Worm (Caenorhabditis elegans) whole organism, young adult: Measurements from ENCODE around the gene F16G10.3.

Experiments
- B0019.2 ChIP-seq: fragments of 200-800 bp; sonication (Bioruptor generic); conservative IDR thresholded peaks from 2 replicates; pipeline ENCODE4 v1.3.6; 2022; ENCODE audit warnings: missing genetic modification reagents, missing genetic modification characterization, missing compliant biosample characterization
- B0336.3 ChIP-seq: fragments of 200-800 bp; sonication (Bioruptor generic); IDR thresholded peaks from 2 replicates; pipeline ENCODE4 v1.3.6; 2022; ENCODE audit warnings: missing genetic modification characterization, missing compliant biosample characterization
- C06A6.2 ChIP-seq: fragments of 200-800 bp; sonication (Bioruptor generic); conservative IDR thresholded peaks from 2 replicates; pipeline ENCODE4 v1.3.6; 2022; ENCODE audit warnings: missing genetic modification characterization, missing compliant biosample characterization
- D2030.7 ChIP-seq: fragments of 200-800 bp; sonication (Bioruptor generic); IDR thresholded peaks from 2 replicates; pipeline ENCODE4 v1.3.6; 2022; ENCODE audit warnings: missing genetic modification reagents, missing genetic modification characterization, missing compliant biosample characterization
- F22D6.2 ChIP-seq: sonication (generic microtip); optimal IDR thresholded peaks from 2 replicates; lab custom pipeline; 2016; ENCODE audit warnings: mild to moderate bottlenecking, missing genetic modification characterization, missing compliant biosample characterization
- F39B2.1 ChIP-seq: fragments of 200-800 bp; sonication (Bioruptor generic); IDR thresholded peaks from 2 replicates; pipeline ENCODE4 v1.3.6; 2022; ENCODE audit warnings: missing genetic modification reagents, missing genetic modification characterization, missing compliant biosample characterization
- F52B5.7 ChIP-seq: sonication (generic microtip); optimal IDR thresholded peaks from 2 replicates; lab custom pipeline; 2016; ENCODE audit warnings: mild to moderate bottlenecking, missing genetic modification characterization, missing compliant biosample characterization
- K11D2.4 ChIP-seq: fragments of 200-800 bp; sonication (Bioruptor generic); IDR thresholded peaks from 2 replicates; pipeline ENCODE4 v1.3.6; 2022; ENCODE audit warnings: missing genetic modification reagents, missing genetic modification characterization, missing compliant biosample characterization
- K12H6.12 ChIP-seq: fragments of 200-800 bp; sonication (Bioruptor generic); optimal IDR thresholded peaks from 2 replicates; lab custom pipeline; 2018; ENCODE audit warnings: mild to moderate bottlenecking, missing genetic modification characterization, missing compliant biosample characterization
- T07F8.4 ChIP-seq: sonication (generic microtip); optimal IDR thresholded peaks from 2 replicates; lab custom pipeline; 2016; ENCODE audit warnings: mild to moderate bottlenecking, missing genetic modification characterization, moderate library complexity, missing compliant biosample characterization
- Y56A3A.18 ChIP-seq: fragments of 200-800 bp; sonication (Bioruptor generic); IDR thresholded peaks from 2 replicates; pipeline ENCODE4 v1.3.6; 2022; ENCODE audit warnings: missing genetic modification reagents, missing genetic modification characterization, missing compliant biosample characterization
- ZK185.1 ChIP-seq: sonication (generic microtip); optimal IDR thresholded peaks from 2 replicates; lab custom pipeline; 2016; ENCODE audit warnings: mild to moderate bottlenecking, missing genetic modification characterization, missing compliant biosample characterization; ENCODE audit not compliant: poor library complexity, severe bottlenecking
- bed-2 ChIP-seq: fragments of 200-800 bp; sonication (Bioruptor generic); IDR thresholded peaks from 2 replicates; pipeline ENCODE4 v1.3.6; 2022; ENCODE audit warnings: missing genetic modification reagents, missing genetic modification characterization, missing compliant biosample characterization
- ccch-3 ChIP-seq: fragments of 200-800 bp; sonication (Bioruptor generic); optimal IDR thresholded peaks from 2 replicates; lab custom pipeline; 2018; ENCODE audit warnings: mild to moderate bottlenecking, missing genetic modification characterization, missing compliant biosample characterization
- cebp-1 ChIP-seq, 2 experiments: fragments of 200-800 bp in 1 of 2; sonication (Bioruptor generic) in 1 of 2; sonication (generic microtip) in 1 of 2; IDR thresholded peaks in 1 of 2; optimal IDR thresholded peaks in 1 of 2; 2 replicates each; pipeline versions ENCODE4 v1.3.6 to Lab custom; 2017 to 2022; ENCODE audit warnings: missing compliant biosample characterization in 2 of 2, missing genetic modification characterization in 2 of 2, mild to moderate bottlenecking in 1 of 2, missing genetic modification reagents in 1 of 2, moderate library complexity in 1 of 2
- ceh-27 ChIP-seq: fragments of 200-800 bp; sonication (Bioruptor generic); optimal IDR thresholded peaks from 2 replicates; lab custom pipeline; 2018; ENCODE audit warnings: mild to moderate bottlenecking, missing genetic modification characterization, moderate library complexity, missing compliant biosample characterization
- ceh-40 ChIP-seq: fragments of 200-800 bp; sonication (Bioruptor generic); IDR thresholded peaks from 2 replicates; pipeline ENCODE4 v1.3.6; 2022; ENCODE audit warnings: missing genetic modification characterization, missing compliant biosample characterization
- ceh-58 ChIP-seq: fragments of 200-800 bp; sonication (Bioruptor generic); IDR thresholded peaks from 2 replicates; pipeline ENCODE4 v1.3.6; 2022; ENCODE audit warnings: missing genetic modification characterization, missing compliant biosample characterization
- dox-1 ChIP-seq: fragments of 200-800 bp; sonication (Bioruptor generic); IDR thresholded peaks from 2 replicates; pipeline ENCODE4 v1.3.6; 2022; ENCODE audit warnings: missing genetic modification reagents, missing genetic modification characterization, missing compliant biosample characterization
- ekl-4 ChIP-seq: fragments of 200-800 bp; sonication (Bioruptor generic); IDR thresholded peaks from 2 replicates; pipeline ENCODE4 v1.3.6; 2022; ENCODE audit warnings: missing genetic modification reagents, missing genetic modification characterization, missing compliant biosample characterization
- ets-4 ChIP-seq: fragments of 200-800 bp; sonication (Bioruptor generic); optimal IDR thresholded peaks from 2 replicates; lab custom pipeline; 2018; ENCODE audit warnings: mild to moderate bottlenecking, missing genetic modification characterization, missing compliant biosample characterization
- fkh-3 ChIP-seq: sonication (generic microtip); optimal IDR thresholded peaks from 2 replicates; lab custom pipeline; 2016; ENCODE audit warnings: mild to moderate bottlenecking, missing genetic modification characterization, missing compliant biosample characterization
- gei-17 ChIP-seq: fragments of 200-800 bp; sonication (Bioruptor generic); optimal IDR thresholded peaks from 2 replicates; lab custom pipeline; 2018; ENCODE audit warnings: mild to moderate bottlenecking, missing genetic modification characterization, missing compliant biosample characterization
- hlh-26 ChIP-seq: fragments of 200-800 bp; sonication (Bioruptor generic); conservative IDR thresholded peaks from 2 replicates; pipeline ENCODE4 v1.3.6; 2022; ENCODE audit warnings: missing genetic modification reagents, missing genetic modification characterization, missing compliant biosample characterization
- hsf-1 ChIP-seq: fragments of 200-800 bp; sonication (Bioruptor generic); IDR thresholded peaks from 2 replicates; pipeline ENCODE4 v1.3.6; 2022; ENCODE audit warnings: missing genetic modification reagents, missing genetic modification characterization, missing compliant biosample characterization
- lag-1 ChIP-seq: fragments of 200-800 bp; sonication (Bioruptor generic); IDR thresholded peaks from 2 replicates; pipeline ENCODE4 v1.3.6; 2022; ENCODE audit warnings: missing genetic modification reagents, missing genetic modification characterization, missing compliant biosample characterization
- let-526 ChIP-seq: fragments of 200-800 bp; sonication (Bioruptor generic); IDR thresholded peaks from 2 replicates; pipeline ENCODE4 v1.3.6; 2022; ENCODE audit warnings: missing genetic modification reagents, missing genetic modification characterization, missing compliant biosample characterization
- lin-35 ChIP-seq, 3 experiments: fragments of 150-350 bp in 2 of 3; sonication (generic microtip) in 1 of 3; optimal IDR thresholded peaks; 2 replicates each; lab custom pipeline; 2014 to 2018; ENCODE audit warnings: missing biosample characterization in 3 of 3, missing genetic modification characterization in 3 of 3, missing genetic modification reagents in 3 of 3
- lin-54 ChIP-seq: fragments of 200-800 bp; sonication (Bioruptor generic); optimal IDR thresholded peaks from 2 replicates; lab custom pipeline; 2018; ENCODE audit warnings: mild to moderate bottlenecking, missing genetic modification characterization, missing compliant biosample characterization
- lsl-1 ChIP-seq: fragments of 200-800 bp; sonication (Bioruptor generic); optimal IDR thresholded peaks from 2 replicates; lab custom pipeline; 2018; ENCODE audit warnings: mild to moderate bottlenecking, missing genetic modification characterization, moderate library complexity, missing compliant biosample characterization
- madf-6 ChIP-seq: fragments of 200-800 bp; sonication (Bioruptor generic); IDR thresholded peaks from 2 replicates; pipeline ENCODE4 v1.3.6; 2022; ENCODE audit warnings: missing genetic modification reagents, missing genetic modification characterization, missing compliant biosample characterization
- mes-4 ChIP-seq: sonication (generic microtip); optimal IDR thresholded peaks from 2 replicates; lab custom pipeline; 2016; ENCODE audit warnings: missing genotype, missing genetic modification characterization, missing compliant biosample characterization
- mxl-1 ChIP-seq: sonication (generic microtip); optimal IDR thresholded peaks from 2 replicates; lab custom pipeline; 2016; ENCODE audit warnings: missing genetic modification characterization, missing compliant biosample characterization
- nfyb-1 ChIP-seq: fragments of 200-800 bp; sonication (Bioruptor generic); IDR thresholded peaks from 2 replicates; pipeline ENCODE4 v1.3.6; 2022; ENCODE audit warnings: missing genetic modification reagents, missing genetic modification characterization, missing compliant biosample characterization
- nhr-179 ChIP-seq: sonication (generic microtip); optimal IDR thresholded peaks from 2 replicates; lab custom pipeline; 2016; ENCODE audit warnings: mild to moderate bottlenecking, missing genetic modification characterization, missing compliant biosample characterization
- nhr-27 ChIP-seq: fragments of 200-800 bp; sonication (Bioruptor generic); optimal IDR thresholded peaks from 2 replicates; lab custom pipeline; 2018; ENCODE audit warnings: mild to moderate bottlenecking, missing genetic modification characterization, moderate library complexity, missing compliant biosample characterization
- nhr-80 ChIP-seq: sonication (generic microtip); optimal IDR thresholded peaks from 2 replicates; lab custom pipeline; 2016; ENCODE audit warnings: missing genetic modification characterization, missing compliant biosample characterization
- nhr-90 ChIP-seq: sonication (generic microtip); optimal IDR thresholded peaks from 2 replicates; lab custom pipeline; 2016; ENCODE audit warnings: missing genotype, mild to moderate bottlenecking, missing genetic modification characterization, missing compliant biosample characterization
- rpc-1 ChIP-seq, 2 experiments: fragments of 150-350 bp in 1 of 2; sonication (generic microtip) in 1 of 2; optimal IDR thresholded peaks; 2 replicates each; lab custom pipeline; 2014 to 2018; ENCODE audit warnings: missing biosample characterization in 1 of 2, missing genetic modification characterization in 1 of 2, missing genetic modification reagents in 1 of 2, missing genotype in 1 of 2
- sdz-38 ChIP-seq: sonication (generic microtip); optimal IDR thresholded peaks from 2 replicates; lab custom pipeline; 2016; ENCODE audit warnings: missing genotype, missing genetic modification characterization, missing compliant biosample characterization
- unc-62 ChIP-seq: fragments of 150-350 bp; optimal IDR thresholded peaks from 2 replicates; lab custom pipeline; 2014; ENCODE audit warnings: missing biosample characterization, missing genetic modification reagents, missing genetic modification characterization
- zim-3 ChIP-seq: sonication (generic microtip); optimal IDR thresholded peaks from 2 replicates; lab custom pipeline; 2017; ENCODE audit warnings: mild to moderate bottlenecking, missing genetic modification characterization, moderate library complexity, missing compliant biosample characterization
- ztf-18 ChIP-seq: sonication (generic microtip); optimal IDR thresholded peaks from 2 replicates; lab custom pipeline; 2016; ENCODE audit warnings: missing genotype, mild to moderate bottlenecking, missing genetic modification characterization, missing compliant biosample characterization

F16G10.3 gene

DNA sequence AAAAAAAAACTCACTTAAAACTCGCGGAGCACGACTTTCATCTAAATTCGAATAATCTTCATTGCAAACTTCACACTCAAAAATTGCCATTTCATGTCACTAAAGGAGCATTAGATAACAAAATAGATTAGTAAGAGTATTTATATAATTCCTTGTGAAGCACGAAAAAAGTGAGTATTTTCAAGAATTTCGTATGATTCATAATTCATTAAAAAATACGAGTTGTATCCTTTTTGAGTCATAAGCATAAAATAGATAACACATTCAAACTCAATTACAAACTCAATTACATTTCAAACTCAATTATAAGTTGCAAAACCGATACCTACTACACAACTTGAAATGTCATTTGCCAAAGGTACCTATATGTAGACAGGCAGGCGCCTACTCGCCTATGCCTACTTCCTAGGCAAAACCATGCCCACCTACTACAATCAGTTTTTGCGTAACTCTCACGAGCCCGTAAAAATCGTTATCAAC lies 43.2 kb upstream of the F16G10.3 start, which contains the start of the genes ZK1240.8 and ZK1240.1:
Gene ZK1240.8 (minus strand): TSS at position 101 of the 480 bp plus-strand sequence.
Gene ZK1240.1 (plus strand): TSS at position 430 of the 480 bp plus-strand sequence.
- TF ChIP-seq nhr-27 (tag; lab: Kevin White, UChicago) (no peak), bed-2 (GFP tag; lab: Robert Waterston, UW) (no peak), F52B5.7 (tag; lab: Kevin White, UChicago) (no peak), let-526 (GFP tag; lab: Robert Waterston, UW) (no peak), C06A6.2 (GFP tag; lab: Robert Waterston, UW) (no peak), T07F8.4 (tag; lab: Kevin White, UChicago) (no peak), lin-35 (GFP tag; optimal IDR thresholded peaks at IDR 0.05; lab: Kevin White, UChicago) (no peak), ceh-40 (GFP tag; lab: Robert Waterston, UW) (no peak), Y56A3A.18 (no peak)

DNA sequence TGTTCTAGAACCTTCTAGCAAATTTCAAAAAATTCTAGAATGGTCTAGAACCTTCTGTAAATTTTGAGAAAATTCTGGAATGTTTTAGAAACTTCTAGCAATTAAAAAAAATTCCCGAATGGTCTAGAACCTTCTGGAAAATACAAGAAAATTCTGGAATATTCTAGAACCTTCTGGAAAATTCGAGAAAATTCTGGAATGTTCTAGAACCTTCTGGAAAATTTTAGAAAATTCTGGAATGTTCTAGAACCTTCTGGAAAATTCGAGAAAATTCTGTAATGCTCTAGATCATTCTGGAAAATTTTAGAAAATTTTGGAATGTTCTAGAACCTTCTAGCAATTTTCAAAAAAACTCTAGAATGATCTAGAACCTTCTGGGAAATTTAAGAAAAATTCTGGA lies 41.7 kb upstream of the F16G10.3 start:
- TF ChIP-seq madf-6, result peak; percentile 31; the same call in 1 of the 2 replicates
- peak; percentile 19; the same call in 1 of the 2 replicates for TF ChIP-seq ekl-4 (GFP tag; lab: Robert Waterston, UW)
- TF ChIP-seq D2030.7 (GFP tag; lab: Robert Waterston, UW), result 0 out of 2 replicates have a peak, but pooled peaks have one; percentile 35
- TF ChIP-seq rpc-1 (optimal IDR thresholded peaks at IDR 0.05; lab: Kevin White, UChicago), result peak; percentile 40
- TF ChIP-seq rpc-1 (tag; optimal IDR thresholded peaks at IDR 0.05; lab: Kevin White, UChicago), result no peak
- no peak for TF ChIP-seq B0336.3 (GFP tag; lab: Robert Waterston, UW)
- TF ChIP-seq dox-1 (GFP tag; lab: Robert Waterston, UW), result peak; percentile 80
- peak; percentile 16 for TF ChIP-seq lsl-1
- no peak for TF ChIP-seq nhr-90 (tag; lab: Kevin White, UChicago)
- peak; percentile 97 for TF ChIP-seq hsf-1 (GFP tag; lab: Robert Waterston, UW)
- no peak for TF ChIP-seq ceh-58 (GFP tag; lab: Robert Waterston, UW)
- peak; percentile 12 for TF ChIP-seq gei-17 (GFP tag; lab: Kevin White, UChicago)
- 0 out of 2 replicates have a peak, but pooled peaks have one; percentile 67 for TF ChIP-seq ceh-40 (GFP tag; lab: Robert Waterston, UW)

DNA sequence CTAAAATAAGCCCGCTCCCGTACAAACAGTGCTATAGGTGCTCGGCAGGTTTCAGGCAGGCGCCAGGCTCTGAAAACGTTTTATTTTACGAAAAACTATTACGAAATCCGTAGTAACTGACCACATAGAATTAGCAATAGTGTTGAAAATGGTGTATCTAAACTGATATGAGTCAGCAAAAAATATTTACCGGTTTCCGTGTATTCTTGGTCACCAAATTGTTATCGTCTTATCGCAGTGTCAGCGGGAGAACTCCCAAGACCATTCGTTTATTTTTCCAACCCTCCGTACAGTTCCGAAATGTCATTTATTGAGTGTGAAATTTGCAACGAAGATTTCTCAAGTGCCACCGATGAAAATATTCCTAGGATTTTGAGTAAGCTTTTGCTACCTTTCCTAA lies 40.0 kb upstream of the F16G10.3 start, which contains the start of gene F43C11.8:
Gene F43C11.8 (plus strand): TSS at position 301 of the 400 bp plus-strand sequence.
- no peak for TF ChIP-seq zim-3
- TF ChIP-seq F22D6.2 (tag; lab: Kevin White, UChicago), result no peak
- TF ChIP-seq hlh-26 (GFP tag; lab: Robert Waterston, UW), result no peak
- no peak for TF ChIP-seq K11D2.4 (GFP tag; lab: Robert Waterston, UW)
- TF ChIP-seq nhr-80 (tag; lab: Kevin White, UChicago), result peak; percentile 6
- no peak for TF ChIP-seq mxl-1 (tag; lab: Kevin White, UChicago)

DNA sequence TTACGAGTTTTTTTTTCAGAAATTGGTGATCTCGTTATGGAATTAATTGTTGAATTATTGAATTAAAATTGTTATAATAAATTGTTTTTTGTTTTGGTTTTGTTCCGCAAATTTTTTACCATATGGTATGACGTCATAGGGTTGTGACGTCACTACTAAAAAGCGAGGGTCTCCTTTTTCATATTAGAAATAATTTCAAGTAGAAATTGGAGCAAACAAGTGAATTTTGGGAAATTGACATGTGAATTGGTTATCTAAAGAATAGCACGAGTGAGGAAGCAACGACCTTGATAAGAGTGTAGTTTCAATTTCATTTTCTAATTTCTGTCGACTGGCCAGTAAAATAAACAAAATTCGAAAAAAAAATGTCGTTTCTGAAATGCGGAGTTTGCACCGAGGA lies 36.6 kb upstream of the F16G10.3 start, which contains the start of gene F43C11.7:
Gene F43C11.7 (plus strand): TSS at position 326 of the 400 bp plus-strand sequence.
- TF ChIP-seq lag-1 (GFP tag; lab: Robert Waterston, UW) (no peak), nfyb-1 (GFP tag; lab: Robert Waterston, UW) (no peak), nhr-27 (tag; lab: Kevin White, UChicago) (no peak), let-526 (GFP tag; lab: Robert Waterston, UW) (no peak), ets-4 (GFP tag; lab: Kevin White, UChicago) (no peak), nhr-179 (tag; lab: Kevin White, UChicago) (no peak), lin-54 (GFP tag; lab: Kevin White, UChicago) (no peak), mes-4 (tag; lab: Kevin White, UChicago) (no peak), fkh-3 (no peak), F39B2.1 (GFP tag; lab: Robert Waterston, UW) (no peak), ccch-3 (GFP tag; lab: Kevin White, UChicago) (no peak), ceh-40 (GFP tag; lab: Robert Waterston, UW) (no peak), ceh-27 (GFP tag; lab: Kevin White, UChicago) (no peak), K11D2.4 (GFP tag; lab: Robert Waterston, UW) (no peak), nhr-80 (tag; lab: Kevin White, UChicago) (peak; percentile 84), cebp-1 (GFP tag; IDR thresholded peaks at IDR 0.05; lab: Robert Waterston, UW) (no peak), cebp-1 (tag; optimal IDR thresholded peaks at IDR 0.05; lab: Kevin White, UChicago) (peak; percentile 27), unc-62 (GFP tag; lab: Kevin White, UChicago) (peak; percentile 37), sdz-38 (tag; lab: Kevin White, UChicago) (no peak), B0019.2 (GFP tag; lab: Robert Waterston, UW) (no peak), ztf-18 (tag; lab: Kevin White, UChicago) (no peak), ZK185.1 (tag; lab: Kevin White, UChicago) (no peak), K12H6.12 (tag; lab: Kevin White, UChicago) (no peak)
